Worm (Caenorhabditis elegans): ENCODE data around the gene fat-1.

fat-1 gene

ce11 chrIV:13354044-13354443 lies 38.6 kb downstream of the fat-1 start:
- no peak for TF ChIP-seq fos-1 (tag; optimal IDR thresholded peaks at IDR 0.05)

- TF ChIP-seq nhr-25 (tag; optimal IDR thresholded peaks at IDR 0.05; ENCODE audit: borderline replicate concordance, insufficient read depth) (no peak), dmd-8 (GFP tag; IDR thresholded peaks at IDR 0.05) (no peak), attf-4 (tag; optimal IDR thresholded peaks at IDR 0.05) (no peak), F49E8.2 (tag; optimal IDR thresholded peaks at IDR 0.05; ENCODE audit: borderline replicate concordance) (no peak), F10B5.3 (tag; optimal IDR thresholded peaks at IDR 0.05) (no peak), nhr-111 (GFP tag; optimal IDR thresholded peaks at IDR 0.05) (no peak), jun-1 (tag; optimal IDR thresholded peaks at IDR 0.05) (no peak), Y5F2A.4 (GFP tag; optimal IDR thresholded peaks at IDR 0.05) (no peak), nhr-10 (tag; optimal IDR thresholded peaks at IDR 0.05) (no peak), Y48G9A.11 (GFP tag; IDR thresholded peaks at IDR 0.05) (no peak), daf-19 (GFP tag; conservative IDR thresholded peaks at IDR 0.05) (no peak), ceh-82 (tag; optimal IDR thresholded peaks at IDR 0.05) (no peak), spr-3 (GFP tag; optimal IDR thresholded peaks at IDR 0.05) (no peak), ZK546.5 (tag; optimal IDR thresholded peaks at IDR 0.05) (no peak), T20F7.1 (GFP tag; optimal IDR thresholded peaks at IDR 0.05) (no peak), R02D3.7 (tag; optimal IDR thresholded peaks at IDR 0.05) (no peak), nhr-48 (tag; optimal IDR thresholded peaks at IDR 0.05) (no peak), ztf-11 (tag; optimal IDR thresholded peaks at IDR 0.05) (no peak), ztf-7 (tag; optimal IDR thresholded peaks at IDR 0.05) (no peak)
Measured at ce11 chrIV:13356005-13356404, 40.6 kb downstream of the fat-1 start.

DNA sequence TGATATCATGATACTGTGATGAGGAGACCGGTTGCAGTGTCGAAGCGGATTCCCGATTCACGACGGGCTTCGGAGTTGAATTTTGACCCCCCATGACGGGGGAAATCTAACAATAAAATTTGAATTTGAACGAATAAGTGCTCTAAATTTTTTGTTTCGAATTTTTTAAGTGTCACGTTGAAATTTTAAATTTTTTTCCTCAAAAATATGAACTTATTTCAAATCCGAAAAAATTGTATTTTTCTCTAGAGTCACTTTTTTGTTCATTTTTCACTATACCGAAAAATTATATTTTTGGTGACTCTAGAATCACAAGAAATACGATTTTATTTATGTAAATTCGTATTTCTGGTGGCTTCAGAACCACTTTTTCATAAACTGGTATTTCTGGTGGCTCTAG lies 43.0 kb downstream of the fat-1 start, which contains the start of gene W02A2.8:
W02A2.8 (minus strand) TSS at position 101 of the 400 bp plus-strand sequence.
- 0 out of 2 replicates have a peak, but pooled peaks have one; percentile 11 for TF ChIP-seq ZK337.2 (GFP tag; IDR thresholded peaks at IDR 0.05)
- TF ChIP-seq nhr-76 (tag; optimal IDR thresholded peaks at IDR 0.05), result no peak

DNA sequence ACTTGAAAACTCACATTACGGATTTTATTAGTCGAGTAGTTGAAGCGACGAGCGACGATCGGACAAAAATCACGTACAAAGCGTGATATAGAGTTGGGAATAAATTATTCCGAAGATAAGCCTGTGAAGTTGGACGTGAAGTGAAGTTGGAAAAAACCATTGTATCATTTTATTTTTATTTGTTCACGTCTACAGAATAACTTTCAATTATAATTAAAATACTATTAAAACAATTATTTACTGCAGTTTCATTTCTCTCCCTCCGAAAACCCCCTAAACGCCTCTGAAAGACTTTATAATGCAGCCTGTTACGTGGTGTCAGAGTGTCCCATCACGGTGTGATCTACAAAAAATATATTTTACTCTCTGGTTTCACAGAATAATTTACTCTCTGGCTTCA lies 44.7 kb downstream of the fat-1 start, which contains the start of gene Y62E10A.3:
Y62E10A.3 (minus strand) TSS at position 101 of the 400 bp plus-strand sequence.
- TF ChIP-seq ama-1 (optimal IDR thresholded peaks at IDR 0.05) (no peak), nhr-111 (GFP tag; optimal IDR thresholded peaks at IDR 0.05) (no peak), rbr-2 (tag; optimal IDR thresholded peaks at IDR 0.05) (no peak), dmd-9 (GFP tag; IDR thresholded peaks at IDR 0.05) (no peak), mxl-2 (GFP tag; conservative IDR thresholded peaks at IDR 0.05) (no peak), aha-1 (tag) (no peak), nhr-42 (GFP tag; IDR thresholded peaks at IDR 0.05) (no peak), ztf-7 (tag; optimal IDR thresholded peaks at IDR 0.05) (no peak), Y105C5A.15 (GFP tag; IDR thresholded peaks at IDR 0.05) (no peak), nhr-102 (tag; optimal IDR thresholded peaks at IDR 0.05) (no peak), nhr-25 (tag; optimal IDR thresholded peaks at IDR 0.05; ENCODE audit: borderline replicate concordance, insufficient read depth) (no peak), dve-1 (tag; optimal IDR thresholded peaks at IDR 0.05; ENCODE audit: insufficient read depth) (no peak), nhr-11 (tag; optimal IDR thresholded peaks at IDR 0.05) (no peak), snpc-4 (tag; optimal IDR thresholded peaks at IDR 0.05) (no peak), sdz-12 (GFP tag; optimal IDR thresholded peaks at IDR 0.05) (no peak), ctbp-1 (GFP tag; IDR thresholded peaks at IDR 0.05) (no peak), vab-7 (GFP tag; IDR thresholded peaks at IDR 0.05) (no peak), daf-12 (tag; optimal IDR thresholded peaks at IDR 0.05) (no peak), tag-97 (GFP tag; IDR thresholded peaks at IDR 0.05) (no peak), jun-1 (tag; optimal IDR thresholded peaks at IDR 0.05) (no peak)
